Worm (Caenorhabditis elegans): ENCODE data around the gene scl-6.

- TF ChIP-seq nhr-23 (tag; optimal IDR thresholded peaks at IDR 0.05) (no peak), sem-4 (tag; optimal IDR thresholded peaks at IDR 0.05) (no peak), ama-1 (optimal IDR thresholded peaks at IDR 0.05) (no peak), ZK546.5 (tag; optimal IDR thresholded peaks at IDR 0.05) (no peak)
Observed at ce11 chrIV:13068451-13068850, at the start of gene scl-6.
